Worm (Caenorhabditis elegans) whole organism, early embryonic: ENCODE measurements around the gene ugt-17.

ENCODE experiments used
- B0310.2 ChIP-seq: sonication (generic microtip); optimal IDR thresholded peaks from 2 replicates; lab custom pipeline; 2016; ENCODE audit warnings: mild to moderate bottlenecking, missing genetic modification characterization, missing compliant biosample characterization
- F13C5.2 ChIP-seq: sonication (generic microtip); optimal IDR thresholded peaks from 2 replicates; lab custom pipeline; 2017; ENCODE audit warnings: mild to moderate bottlenecking, missing genetic modification characterization, inconsistent platforms, missing compliant biosample characterization
- aly-1 ChIP-seq: sonication (generic microtip); optimal IDR thresholded peaks from 2 replicates; lab custom pipeline; 2016; ENCODE audit warnings: missing genetic modification characterization, missing compliant biosample characterization
- ama-1 ChIP-seq: fragments of 150-350 bp; optimal IDR thresholded peaks from 2 replicates; lab custom pipeline; 2014
- ceh-13 ChIP-seq: fragments of 200-800 bp; sonication (Bioruptor generic); optimal IDR thresholded peaks from 2 replicates; lab custom pipeline; 2018; ENCODE audit warnings: mild to moderate bottlenecking, missing genetic modification characterization, missing compliant biosample characterization
- ceh-36 ChIP-seq: sonication (generic microtip); optimal IDR thresholded peaks from 2 replicates; lab custom pipeline; 2016; ENCODE audit warnings: missing genetic modification characterization, inconsistent platforms, missing compliant biosample characterization
- ets-7 ChIP-seq: sonication (generic microtip); optimal IDR thresholded peaks from 2 replicates; lab custom pipeline; 2016; ENCODE audit warnings: missing genotype, missing genetic modification characterization, missing compliant biosample characterization
- flt-1 ChIP-seq: fragments of 200-800 bp; sonication (Bioruptor generic); IDR thresholded peaks from 2 replicates; pipeline ENCODE4 v1.3.6; 2022; ENCODE audit warnings: missing genetic modification characterization, missing compliant biosample characterization
- hmbx-1 ChIP-seq: sonication (generic microtip); optimal IDR thresholded peaks from 2 replicates; lab custom pipeline; 2016; ENCODE audit warnings: mild to moderate bottlenecking, missing genetic modification characterization, missing compliant biosample characterization
- hmg-4 ChIP-seq: fragments of 200-800 bp; sonication (Bioruptor generic); optimal IDR thresholded peaks from 2 replicates; lab custom pipeline; 2018; ENCODE audit warnings: mild to moderate bottlenecking, missing genetic modification characterization, missing compliant biosample characterization
- hnd-1 ChIP-seq: sonication (generic microtip); optimal IDR thresholded peaks from 2 replicates; lab custom pipeline; 2016; ENCODE audit warnings: missing genetic modification characterization, missing compliant biosample characterization
- pes-1 ChIP-seq: fragments of 200-800 bp; sonication (Bioruptor generic); IDR thresholded peaks from 2 replicates; pipeline ENCODE4 v1.3.6; 2022; ENCODE audit warnings: missing genetic modification reagents, missing genetic modification characterization, missing compliant biosample characterization
- scrt-1 ChIP-seq: fragments of 200-800 bp; sonication (Bioruptor generic); IDR thresholded peaks from 2 replicates; pipeline ENCODE4 v1.3.6; 2022; ENCODE audit warnings: missing genetic modification characterization, missing compliant biosample characterization
- sea-1 ChIP-seq: fragments of 200-800 bp; sonication (Bioruptor generic); conservative IDR thresholded peaks from 2 replicates; pipeline ENCODE4 v1.3.6; 2022; ENCODE audit warnings: missing genetic modification characterization, missing compliant biosample characterization
- tbx-11 ChIP-seq: fragments of 200-800 bp; sonication (Bioruptor generic); IDR thresholded peaks from 2 replicates; pipeline ENCODE4 v1.3.6; 2022; ENCODE audit warnings: missing genetic modification characterization, missing compliant biosample characterization
- tbx-37 ChIP-seq: fragments of 200-800 bp; sonication (Bioruptor generic); conservative IDR thresholded peaks from 2 replicates; pipeline ENCODE4 v1.3.6; 2022; ENCODE audit warnings: missing genetic modification reagents, missing genetic modification characterization, missing compliant biosample characterization
- tra-4 ChIP-seq: sonication (generic microtip); optimal IDR thresholded peaks from 2 replicates; lab custom pipeline; 2017; ENCODE audit warnings: missing genetic modification characterization, missing compliant biosample characterization

ugt-17 gene

DNA sequence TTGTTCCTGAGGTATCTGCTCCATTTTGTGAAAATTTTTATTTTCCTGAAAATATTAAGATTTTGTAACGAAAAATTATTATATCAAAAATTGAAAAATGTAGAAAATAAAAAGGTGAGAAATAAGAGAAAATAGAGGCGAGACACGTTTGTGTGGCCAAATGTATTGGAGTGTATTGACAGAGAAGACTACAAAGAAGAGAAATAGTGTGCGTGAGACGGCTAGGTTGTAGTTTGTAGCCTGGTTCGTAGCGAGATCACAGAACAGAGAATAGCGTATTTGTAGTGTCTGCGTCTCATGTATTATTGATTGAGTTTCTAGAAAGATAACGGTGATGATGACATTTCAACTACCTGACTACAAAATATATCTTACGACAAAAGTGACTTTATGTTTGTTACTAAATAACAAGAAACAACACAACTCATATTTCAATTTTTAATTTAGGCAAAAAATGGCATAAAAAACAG is 20.7 kb downstream of the ugt-17 start, which contains the start of gene nhr-12:
TSS of gene nhr-12 (minus strand) at position 51 of the 470 bp plus-strand sequence.
- no peak for TF ChIP-seq ets-7 (tag; lab: Kevin White, UChicago)
- no peak for TF ChIP-seq F13C5.2 (tag; lab: Kevin White, UChicago)
- no peak for TF ChIP-seq ceh-13 (GFP tag; lab: Kevin White, UChicago)
- no peak for TF ChIP-seq sea-1 (GFP tag; lab: Robert Waterston, UW)
- no peak for TF ChIP-seq scrt-1 (GFP tag; lab: Robert Waterston, UW)
- TF ChIP-seq hnd-1: no peak
- TF ChIP-seq flt-1 (GFP tag; lab: Robert Waterston, UW): no peak
- no peak for TF ChIP-seq aly-1 (tag; lab: Kevin White, UChicago)

DNA sequence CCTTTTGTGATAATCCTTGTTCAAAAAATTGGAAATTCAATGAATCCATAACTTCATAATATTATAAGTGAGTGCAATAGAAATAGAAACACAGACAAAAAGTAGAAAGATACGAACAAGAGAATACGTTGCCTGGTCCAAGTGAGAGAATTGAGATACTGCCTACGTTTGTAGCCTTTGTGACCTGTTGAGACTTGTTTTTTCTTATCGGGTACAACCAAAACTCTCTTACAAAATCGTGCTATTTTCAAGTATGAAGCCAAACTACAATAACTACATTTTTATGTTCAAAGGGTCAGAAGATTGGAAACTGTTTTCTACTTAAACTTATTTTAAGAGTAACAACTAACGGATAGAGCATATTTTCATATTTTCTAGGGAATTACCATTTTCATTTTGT is 23.1 kb downstream of the ugt-17 start, which contains the start of gene nhr-205:
TSS of gene nhr-205 (minus strand) at position 141 of the 400 bp plus-strand sequence.
- TF ChIP-seq hnd-1: no peak
- TF ChIP-seq ceh-36 (tag; lab: Kevin White, UChicago): no peak
- no peak for TF ChIP-seq aly-1 (tag; lab: Kevin White, UChicago)

DNA sequence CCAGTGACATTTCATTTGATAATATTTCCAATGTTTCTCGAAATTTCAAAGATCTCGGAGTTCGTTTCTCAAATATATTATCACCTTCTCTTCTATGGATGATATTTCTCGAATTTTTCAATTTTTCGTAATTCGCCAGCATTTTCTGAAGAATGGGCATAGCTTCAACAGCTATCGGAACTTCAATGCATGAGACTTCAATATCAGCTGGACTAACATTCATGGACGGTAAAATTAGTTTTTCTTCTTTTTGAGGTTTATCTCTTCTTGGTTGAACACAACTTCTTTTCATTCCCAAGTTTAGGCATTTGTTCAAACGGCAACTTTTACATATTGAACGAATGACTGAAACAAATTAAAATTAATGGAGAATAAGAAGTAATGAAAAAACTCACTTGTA is 23.9 kb downstream of the ugt-17 start:
- TF ChIP-seq flt-1 (GFP tag; lab: Robert Waterston, UW) (no peak), hnd-1 (no peak), tbx-37 (GFP tag; lab: Robert Waterston, UW) (no peak)

DNA sequence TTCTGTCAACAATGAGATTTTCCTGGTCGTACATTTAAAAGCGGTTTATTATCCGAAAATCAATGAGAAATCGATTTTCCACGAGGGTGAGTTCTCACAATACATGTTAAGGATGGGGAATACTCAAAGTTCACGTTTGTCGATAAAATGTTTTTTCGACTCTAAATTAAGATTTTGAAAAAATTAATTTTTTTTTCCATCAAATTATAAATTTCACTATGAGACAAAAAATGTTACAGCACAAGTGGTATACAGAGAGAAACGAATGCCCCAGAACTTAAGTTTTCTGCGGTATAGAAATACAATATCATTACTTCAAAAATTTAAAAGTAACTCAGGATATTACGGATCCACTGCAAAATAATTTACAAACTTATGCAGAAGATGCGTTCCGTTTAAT is 26.5 kb downstream of the ugt-17 start, which contains the start of gene R04B5.1:
TSS of gene R04B5.1 (minus strand) at position 101 of the 400 bp plus-strand sequence.
- TF ChIP-seq ceh-36 (tag; lab: Kevin White, UChicago) (no peak), tbx-37 (GFP tag; lab: Robert Waterston, UW) (no peak), ama-1 (lab: Kevin White, UChicago) (no peak), tbx-11 (GFP tag; lab: Robert Waterston, UW) (no peak), pes-1 (GFP tag; lab: Robert Waterston, UW) (no peak), hmg-4 (GFP tag; lab: Kevin White, UChicago) (no peak), tra-4 (tag; lab: Kevin White, UChicago) (no peak), aly-1 (tag; lab: Kevin White, UChicago) (no peak), ets-7 (tag; lab: Kevin White, UChicago) (no peak), hnd-1 (no peak), B0310.2 (tag; lab: Kevin White, UChicago) (no peak), ceh-13 (GFP tag; lab: Kevin White, UChicago) (no peak), F13C5.2 (tag; lab: Kevin White, UChicago) (no peak), flt-1 (GFP tag; lab: Robert Waterston, UW) (no peak), sea-1 (GFP tag; lab: Robert Waterston, UW) (no peak)

DNA sequence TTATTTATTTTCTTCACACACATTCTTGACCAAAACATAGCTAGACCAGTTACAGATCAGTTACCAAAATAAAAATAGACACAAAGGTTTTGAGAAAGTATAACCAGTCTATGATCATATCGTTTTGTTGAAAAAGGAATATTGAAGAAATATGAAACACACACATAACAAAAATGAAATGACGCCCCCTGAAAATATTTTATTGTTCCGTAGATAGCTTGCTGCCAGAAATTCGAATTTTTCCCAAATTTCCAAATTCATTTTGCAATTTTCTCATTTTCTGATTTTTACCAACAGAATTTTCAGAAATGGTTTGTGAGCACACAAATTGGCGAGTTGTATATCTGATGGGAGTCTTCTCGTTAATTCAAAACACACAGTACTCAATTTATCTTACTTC is 29.3 kb downstream of the ugt-17 start, which contains the start of gene F57A8.7:
TSS of gene F57A8.7 (plus strand) at position 301 of the 400 bp plus-strand sequence.
- TF ChIP-seq ets-7 (tag; lab: Kevin White, UChicago) (no peak), aly-1 (tag; lab: Kevin White, UChicago) (no peak), tbx-37 (GFP tag; lab: Robert Waterston, UW) (no peak), sea-1 (GFP tag; lab: Robert Waterston, UW) (no peak), tbx-11 (GFP tag; lab: Robert Waterston, UW) (no peak), hmbx-1 (tag; lab: Kevin White, UChicago) (no peak), pes-1 (GFP tag; lab: Robert Waterston, UW) (no peak), flt-1 (GFP tag; lab: Robert Waterston, UW) (no peak)

DNA sequence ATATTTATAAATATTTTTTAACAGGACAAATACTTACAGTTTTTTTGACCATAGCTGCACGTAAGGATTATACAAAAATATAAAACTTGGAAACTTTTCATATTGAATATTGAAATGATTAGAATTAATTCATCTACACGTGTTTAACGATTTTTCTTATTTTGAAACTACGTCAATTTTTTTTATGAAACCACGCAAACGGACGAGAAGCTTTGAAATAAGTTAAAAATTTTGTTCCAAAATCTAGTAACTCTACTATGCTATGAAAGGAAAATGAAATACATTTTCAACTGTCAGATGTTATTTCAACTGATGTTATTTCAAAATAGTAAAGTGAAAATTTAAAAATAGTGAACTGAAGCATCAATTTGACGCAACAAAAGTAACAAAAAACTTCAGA is 31.0 kb downstream of the ugt-17 start, which contains the start of gene F57A8.6:
TSS of gene F57A8.6 (minus strand) at position 101 of the 400 bp plus-strand sequence.
- TF ChIP-seq tbx-37 (GFP tag; lab: Robert Waterston, UW) (no peak), B0310.2 (tag; lab: Kevin White, UChicago) (no peak), tbx-11 (GFP tag; lab: Robert Waterston, UW) (no peak)

DNA sequence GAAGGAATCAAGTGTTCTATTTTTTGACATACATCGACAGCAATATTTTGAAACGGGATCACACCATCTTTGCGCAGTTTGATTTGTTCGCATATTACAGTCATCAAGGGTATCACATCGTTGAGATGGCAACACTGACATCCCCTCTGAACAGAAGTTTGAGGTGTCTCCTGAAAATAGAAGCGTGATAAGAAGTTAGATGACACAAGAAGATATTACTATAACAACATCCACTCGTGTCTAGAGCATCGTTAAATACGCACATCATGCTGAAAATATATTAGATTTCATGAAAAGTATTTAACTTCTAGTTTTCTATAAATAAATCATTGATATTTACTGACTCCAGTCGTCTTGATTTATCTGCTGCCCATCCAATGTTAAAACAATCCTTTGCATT is 32.0 kb downstream of the ugt-17 start:
- no peak for TF ChIP-seq pes-1 (GFP tag; lab: Robert Waterston, UW)
- TF ChIP-seq tbx-37 (GFP tag; lab: Robert Waterston, UW): no peak
- no peak for TF ChIP-seq hmbx-1 (tag; lab: Kevin White, UChicago)
- no peak for TF ChIP-seq tbx-11 (GFP tag; lab: Robert Waterston, UW)
- TF ChIP-seq sea-1 (GFP tag; lab: Robert Waterston, UW): no peak
- TF ChIP-seq aly-1 (tag; lab: Kevin White, UChicago): no peak
- no peak for TF ChIP-seq ama-1 (lab: Kevin White, UChicago)
- no peak for TF ChIP-seq F13C5.2 (tag; lab: Kevin White, UChicago)
- no peak for TF ChIP-seq scrt-1 (GFP tag; lab: Robert Waterston, UW)

DNA sequence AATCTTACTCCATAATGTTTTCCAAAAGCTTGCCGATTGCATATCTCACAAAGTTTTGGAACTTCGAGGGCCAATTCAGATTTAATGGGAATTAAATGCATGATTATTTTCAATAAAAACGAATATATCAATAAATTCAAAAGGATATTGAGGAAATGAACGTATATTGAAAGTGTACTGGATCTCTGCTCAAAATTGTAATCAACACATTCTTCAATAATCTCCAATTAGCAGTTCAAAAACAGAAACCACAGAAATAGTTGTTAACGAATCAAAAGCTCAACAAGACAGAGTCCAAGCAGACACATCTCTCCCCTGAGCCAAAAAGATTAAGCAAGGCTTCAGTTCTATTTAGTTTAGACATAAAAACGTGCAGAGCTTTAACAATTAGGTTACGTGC is 34.2 kb downstream of the ugt-17 start, which contains the start of gene nhr-192:
TSS of gene nhr-192 (minus strand) at position 101 of the 400 bp plus-strand sequence.
- TF ChIP-seq B0310.2 (tag; lab: Kevin White, UChicago) (no peak), hmbx-1 (tag; lab: Kevin White, UChicago) (no peak), tbx-37 (GFP tag; lab: Robert Waterston, UW) (no peak), tra-4 (tag; lab: Kevin White, UChicago) (no peak), ceh-36 (tag; lab: Kevin White, UChicago) (no peak), aly-1 (tag; lab: Kevin White, UChicago) (no peak), pes-1 (GFP tag; lab: Robert Waterston, UW) (no peak), scrt-1 (GFP tag; lab: Robert Waterston, UW) (no peak), hnd-1 (no peak), F13C5.2 (tag; lab: Kevin White, UChicago) (no peak), tbx-11 (GFP tag; lab: Robert Waterston, UW) (no peak), flt-1 (GFP tag; lab: Robert Waterston, UW) (no peak), ets-7 (tag; lab: Kevin White, UChicago) (no peak), ceh-13 (GFP tag; lab: Kevin White, UChicago) (no peak), ama-1 (lab: Kevin White, UChicago) (no peak), sea-1 (GFP tag; lab: Robert Waterston, UW) (no peak), hmg-4 (GFP tag; lab: Kevin White, UChicago) (no peak)
